Fruit fly (Drosophila melanogaster) whole organism, prepupa: ENCODE measurements around the gene Sid.

Experiments used
- CG10631 ChIP-seq: fragments of 200-800 bp; sonication (Bioruptor generic); optimal IDR thresholded peaks from 2 replicates; lab custom pipeline; 2016; ENCODE audit warnings: missing biosample characterization, missing genetic modification characterization
- CG11762 ChIP-seq: fragments of 200-800 bp; sonication (Bioruptor generic); optimal IDR thresholded peaks from 3 replicates; lab custom pipeline; 2016; ENCODE audit warnings: missing biosample characterization, missing genetic modification characterization; ENCODE audit not compliant: insufficient read depth
- CG15336 ChIP-seq: fragments of 200-800 bp; sonication (Bioruptor generic); IDR thresholded peaks from 2 replicates; pipeline ENCODE4 v1.3.6; 2022; ENCODE audit warnings: missing biosample characterization, missing genetic modification characterization
- CG1621 ChIP-seq: fragments of 200-800 bp; sonication (Bioruptor generic); optimal IDR thresholded peaks from 3 replicates; lab custom pipeline; 2018; ENCODE audit warnings: missing biosample characterization, mild to moderate bottlenecking, missing genetic modification characterization
- CG16779 ChIP-seq: fragments of 200-800 bp; sonication (Bioruptor generic); optimal IDR thresholded peaks from 3 replicates; lab custom pipeline; 2017; ENCODE audit warnings: missing biosample characterization, mild to moderate bottlenecking, missing genetic modification characterization
- CG3032 ChIP-seq: fragments of 200-800 bp; optimal IDR thresholded peaks from 2 replicates; lab custom pipeline; 2019; ENCODE audit warnings: missing biosample characterization, mild to moderate bottlenecking, missing genetic modification characterization, moderate library complexity
- CG31627 ChIP-seq: fragments of 200-800 bp; sonication (Bioruptor generic); optimal IDR thresholded peaks from 3 replicates; lab custom pipeline; 2016; ENCODE audit warnings: missing biosample characterization, missing genetic modification characterization
- CG4318 ChIP-seq: fragments of 200-800 bp; sonication (Bioruptor generic); optimal IDR thresholded peaks from 3 replicates; lab custom pipeline; 2017; ENCODE audit warnings: missing biosample characterization, mild to moderate bottlenecking, missing genetic modification characterization
- CG6276 ChIP-seq: fragments of 200-800 bp; sonication (Bioruptor generic); optimal IDR thresholded peaks from 2 replicates; lab custom pipeline; 2017; ENCODE audit warnings: missing biosample characterization, mild to moderate bottlenecking, missing genetic modification characterization
- CG6792 ChIP-seq: fragments of 200-800 bp; sonication (Bioruptor generic); optimal IDR thresholded peaks from 3 replicates; lab custom pipeline; 2016; ENCODE audit warnings: missing biosample characterization, missing genetic modification characterization
- CG6808 ChIP-seq: fragments of 200-800 bp; sonication (Bioruptor generic); optimal IDR thresholded peaks from 3 replicates; lab custom pipeline; 2017; ENCODE audit warnings: missing biosample characterization, missing genetic modification characterization, mild to moderate bottlenecking, moderate library complexity, missing genetic modification reagents
- CG6854 ChIP-seq: fragments of 200-800 bp; sonication (Bioruptor generic); optimal IDR thresholded peaks from 2 replicates; lab custom pipeline; 2017; ENCODE audit warnings: missing biosample characterization, mild to moderate bottlenecking, missing genetic modification characterization
- CG8119 ChIP-seq: fragments of 200-800 bp; sonication (Bioruptor generic); IDR thresholded peaks from 3 replicates; pipeline ENCODE4 v1.3.6; 2022; ENCODE audit warnings: missing biosample characterization, missing genetic modification characterization
- CG8632 ChIP-seq: fragments of 200-800 bp; sonication (Bioruptor generic); optimal IDR thresholded peaks from 3 replicates; lab custom pipeline; 2016; ENCODE audit warnings: missing biosample characterization, missing genetic modification characterization
- Eip75B ChIP-seq: fragments of 200-800 bp; sonication (Bioruptor generic); optimal IDR thresholded peaks from 3 replicates; lab custom pipeline; 2016; ENCODE audit warnings: missing biosample characterization, missing genetic modification characterization
- Eip78C ChIP-seq: fragments of 200-800 bp; sonication (Bioruptor generic); peaks from one replicate; lab custom pipeline; 2016; ENCODE audit warnings: missing biosample characterization, missing genetic modification characterization
- Eip93F ChIP-seq: fragments of 200-800 bp; sonication (Bioruptor generic); optimal IDR thresholded peaks from 2 replicates; lab custom pipeline; 2016; ENCODE audit warnings: missing biosample characterization, mild to moderate bottlenecking, missing genetic modification characterization
- Gug ChIP-seq: fragments of 200-800 bp; sonication (Bioruptor generic); IDR thresholded peaks from 2 replicates; pipeline ENCODE4 v1.3.6; 2022; ENCODE audit warnings: missing biosample characterization, missing genetic modification characterization
- Hr38 ChIP-seq: sonication (Bioruptor generic); optimal IDR thresholded peaks from 2 replicates; lab custom pipeline; 2016; ENCODE audit warnings: missing biosample characterization, missing genetic modification characterization
- Hr39 ChIP-seq: fragments of 200-800 bp; sonication (Bioruptor generic); optimal IDR thresholded peaks from 2 replicates; lab custom pipeline; 2016; ENCODE audit warnings: missing biosample characterization, missing genetic modification characterization
- Lpt ChIP-seq: fragments of 200-800 bp; sonication (Bioruptor generic); optimal IDR thresholded peaks from 3 replicates; lab custom pipeline; 2016; ENCODE audit warnings: missing biosample characterization, missing genetic modification characterization
- Met ChIP-seq: fragments of 200-800 bp; sonication (Bioruptor generic); optimal IDR thresholded peaks from 3 replicates; lab custom pipeline; 2016; ENCODE audit warnings: missing biosample characterization, missing genetic modification characterization
- OdsH ChIP-seq: fragments of 200-800 bp; sonication (Bioruptor generic); optimal IDR thresholded peaks from 3 replicates; lab custom pipeline; 2016; ENCODE audit warnings: missing biosample characterization, missing genetic modification characterization
- Smox ChIP-seq: fragments of 200-800 bp; sonication (Bioruptor generic); optimal IDR thresholded peaks from 3 replicates; lab custom pipeline; 2016; ENCODE audit warnings: missing biosample characterization, missing genetic modification characterization
- Sox14 ChIP-seq: fragments of 200-800 bp; sonication (Bioruptor generic); optimal IDR thresholded peaks from 3 replicates; lab custom pipeline; 2016; ENCODE audit warnings: missing biosample characterization, missing genetic modification characterization
- Sox15 ChIP-seq: fragments of 200-800 bp; sonication (Bioruptor generic); optimal IDR thresholded peaks from 3 replicates; lab custom pipeline; 2016; ENCODE audit warnings: missing biosample characterization, missing genetic modification characterization
- achi ChIP-seq: fragments of 200-800 bp; sonication (Bioruptor generic); optimal IDR thresholded peaks from 3 replicates; lab custom pipeline; 2016; ENCODE audit warnings: missing biosample characterization, missing genetic modification characterization
- cyc ChIP-seq: fragments of 200-800 bp; sonication (Bioruptor generic); optimal IDR thresholded peaks from 3 replicates; lab custom pipeline; 2016; ENCODE audit warnings: missing biosample characterization, missing genetic modification characterization
- dac ChIP-seq: fragments of 200-800 bp; sonication (Bioruptor generic); optimal IDR thresholded peaks from 2 replicates; lab custom pipeline; 2017; ENCODE audit warnings: missing biosample characterization, mild to moderate bottlenecking, missing genetic modification characterization
- eg ChIP-seq: fragments of 200-800 bp; sonication (Bioruptor generic); IDR thresholded peaks from 3 replicates; pipeline ENCODE4 v1.3.6; 2022; ENCODE audit warnings: missing biosample characterization, missing genetic modification characterization
- esn ChIP-seq: fragments of 200-800 bp; sonication (Bioruptor generic); optimal IDR thresholded peaks from 2 replicates; lab custom pipeline; 2016; ENCODE audit warnings: missing biosample characterization, mild to moderate bottlenecking, missing genetic modification characterization, moderate library complexity
- salr ChIP-seq, 2 experiments: fragments of 200-800 bp; sonication (Bioruptor generic); optimal IDR thresholded peaks; 3 replicates each; lab custom pipeline; 2016 to 2018; ENCODE audit warnings: missing biosample characterization in 2 of 2, missing genetic modification characterization in 2 of 2, mild to moderate bottlenecking in 1 of 2
- spab ChIP-seq: fragments of 200-800 bp; sonication (Bioruptor generic); optimal IDR thresholded peaks from 2 replicates; lab custom pipeline; 2017; ENCODE audit warnings: missing biosample characterization, mild to moderate bottlenecking, missing genetic modification characterization, missing genetic modification reagents
- ss ChIP-seq, 2 experiments: fragments of 200-800 bp; sonication (Bioruptor generic); optimal IDR thresholded peaks; 2 replicates in 1 of 2; 3 replicates in 1 of 2; lab custom pipeline; 2017 to 2018; ENCODE audit warnings: mild to moderate bottlenecking in 2 of 2, missing biosample characterization in 2 of 2, missing genetic modification characterization in 2 of 2, moderate library complexity in 1 of 2
- svp ChIP-seq: fragments of 200-800 bp; sonication (Bioruptor generic); peaks from one replicate; lab custom pipeline; 2016; ENCODE audit warnings: missing biosample characterization, missing genetic modification characterization
- topi ChIP-seq: fragments of 200-800 bp; sonication (Bioruptor generic); optimal IDR thresholded peaks from 3 replicates; lab custom pipeline; 2016; ENCODE audit warnings: missing biosample characterization, missing genetic modification characterization
- vri ChIP-seq: fragments of 200-800 bp; sonication (Bioruptor generic); optimal IDR thresholded peaks from 3 replicates; lab custom pipeline; 2016; ENCODE audit warnings: missing biosample characterization, mild to moderate bottlenecking, missing genetic modification characterization

The Sid gene

dm6 chr3R:28650380-28650779 is 20.1 kb upstream of the Sid start, which contains the start of gene CG31050:
CG31050 (minus strand) TSS chr3R:28650480.
- TF ChIP-seq Smox: no peak
- no peak for TF ChIP-seq Lpt (GFP tag; lab: Kevin White, UChicago)
- no peak for TF ChIP-seq CG6276 (GFP tag; lab: Kevin White, UChicago)
- no peak for TF ChIP-seq Eip93F (GFP tag; lab: Kevin White, UChicago)
- no peak for TF ChIP-seq CG3032 (tag; lab: Kevin White, UChicago)
- TF ChIP-seq, all 60 proteins: peak for 0

DNA sequence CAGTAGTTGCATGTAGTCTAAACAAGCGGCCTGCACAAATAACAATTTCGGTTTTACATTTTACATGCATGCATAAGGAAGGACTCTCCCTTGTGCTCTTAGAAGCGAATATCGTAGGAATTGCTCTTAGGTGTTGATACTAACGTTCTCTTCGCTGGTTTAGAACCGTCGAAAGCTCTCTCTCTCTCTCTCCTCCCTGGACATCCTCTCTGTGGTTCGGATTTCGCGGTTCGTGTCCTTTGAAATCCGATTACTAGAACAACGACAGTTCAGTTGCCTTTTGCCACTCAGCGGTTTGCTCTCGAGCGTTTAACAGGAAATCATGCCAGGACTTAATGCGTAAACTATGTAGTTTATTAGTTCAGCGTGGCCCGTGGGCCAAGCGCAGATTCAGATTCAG is 15.9 kb upstream of the Sid start:
- TF ChIP-seq CG8632 (GFP tag; lab: Kevin White, UChicago) (no peak), Gug (GFP tag; lab: Robert Waterston, UW) (no peak), dac (GFP tag; lab: Kevin White, UChicago) (no peak), CG10631 (GFP tag; lab: Kevin White, UChicago) (no peak)
- TF ChIP-seq, all 60 proteins: peak for 0

DNA sequence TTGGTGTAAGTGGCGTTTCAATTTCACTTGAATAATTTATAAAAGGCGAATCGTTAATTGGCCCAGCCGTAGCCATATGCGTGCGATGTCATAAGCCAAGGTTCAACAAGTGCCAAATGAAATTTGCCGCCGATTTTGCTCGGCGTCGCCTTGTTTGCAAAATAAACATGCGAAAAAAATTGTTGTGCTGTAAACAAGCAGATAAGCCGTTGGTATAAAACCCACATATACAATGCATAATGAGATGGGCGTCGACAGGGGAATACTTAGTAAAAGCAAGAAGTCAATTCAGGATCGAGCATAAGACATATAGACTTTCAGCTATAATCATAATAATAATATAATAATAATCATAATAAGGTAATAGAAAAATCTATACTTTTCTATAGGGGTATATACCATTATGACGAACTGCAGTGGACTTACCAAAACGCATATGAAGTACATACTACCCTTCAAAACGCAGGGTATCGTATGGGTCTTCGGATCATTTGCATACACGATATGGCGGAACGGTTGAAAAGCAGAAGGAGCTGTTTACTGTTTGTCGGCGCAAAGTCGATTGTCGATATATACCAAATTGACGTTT is 14.3 kb upstream of the Sid start:
- TF ChIP-seq salr (GFP tag; optimal IDR thresholded peaks at IDR 0.05; lab: Kevin White, UChicago) (no peak), CG31627 (GFP tag; lab: Kevin White, UChicago) (peak; percentile 35), Eip78C (GFP tag; lab: Kevin White, UChicago) (peak; percentile 68), CG16779 (tag; lab: Kevin White, UChicago) (no peak), Smox (peak; percentile 28), svp (GFP tag; lab: Kevin White, UChicago) (peak; percentile 98), Met (GFP tag; lab: Kevin White, UChicago) (peak; percentile 22), Hr39 (peak; percentile 26), Sox15 (no peak), Eip75B (GFP tag; lab: Kevin White, UChicago) (peak; percentile 8), topi (peak; percentile 19), vri (GFP tag; lab: Kevin White, UChicago) (peak; percentile 1), Gug (GFP tag; lab: Robert Waterston, UW) (no peak)
- TF ChIP-seq, all 60 proteins: peak for 9

DNA sequence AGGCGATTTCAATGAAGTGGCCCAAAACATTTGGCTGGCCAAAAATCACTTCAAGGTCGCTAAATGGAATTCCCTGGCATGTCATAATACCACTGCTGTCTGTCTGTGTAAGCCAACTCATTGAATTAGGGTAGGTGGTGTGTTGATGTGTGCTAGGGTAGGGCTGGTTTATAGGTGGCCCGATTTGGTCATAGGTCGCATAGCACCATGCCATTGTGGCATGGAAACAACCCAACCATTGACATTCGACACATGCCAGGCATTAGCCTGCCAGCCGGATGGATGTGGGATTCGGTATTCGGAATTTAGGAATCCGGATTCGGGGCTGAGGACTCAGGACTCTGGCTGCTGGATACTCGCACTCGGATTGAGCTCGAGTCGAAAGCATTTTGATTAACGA is 7.5 kb upstream of the Sid start:
- TF ChIP-seq Sox14 (GFP tag; lab: Kevin White, UChicago): no peak
- no peak for TF ChIP-seq CG6792
- peak; percentile 21 for TF ChIP-seq svp (GFP tag; lab: Kevin White, UChicago)
- TF ChIP-seq CG1621: no peak
- TF ChIP-seq CG6808: no peak

dm6 chr3R:28668854-28669253 is 1.6 kb upstream of the Sid start, which contains the start of gene CG33346:
CG33346 (plus strand) TSS chr3R:28669233.
- TF ChIP-seq salr (GFP tag; optimal IDR thresholded peaks at IDR 0.05; lab: Kevin White, UChicago) (no peak), CG6808 (no peak), CG3032 (tag; lab: Kevin White, UChicago) (no peak), cyc (GFP tag; lab: Kevin White, UChicago) (no peak), Hr39 (no peak), Eip78C (GFP tag; lab: Kevin White, UChicago) (peak; percentile 74), CG6854 (no peak), CG6276 (GFP tag; lab: Kevin White, UChicago) (no peak), Lpt (GFP tag; lab: Kevin White, UChicago) (no peak)

DNA sequence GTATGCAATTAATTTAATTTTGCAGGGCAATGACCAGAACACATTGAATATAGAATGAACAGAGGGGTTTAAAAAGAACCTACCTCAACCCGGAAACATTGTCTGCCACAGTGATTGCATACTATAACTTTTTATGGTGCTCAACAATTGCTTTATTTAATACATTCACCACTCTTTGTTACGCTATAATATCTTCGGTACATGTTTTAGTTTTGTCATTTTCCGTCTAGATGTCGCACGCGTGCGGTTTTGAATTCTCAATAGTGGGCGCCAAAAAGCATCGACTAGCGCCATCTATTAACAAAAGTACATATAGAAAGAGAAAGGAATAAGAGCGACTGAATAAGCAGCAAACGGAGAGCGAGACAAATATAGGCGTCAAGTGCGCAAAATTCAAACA is 1.6 kb downstream of the Sid start:
- TF ChIP-seq Met (GFP tag; lab: Kevin White, UChicago) (peak; percentile 64), spab (GFP tag; lab: Kevin White, UChicago) (no peak), CG10631 (GFP tag; lab: Kevin White, UChicago) (peak; percentile 18), cyc (GFP tag; lab: Kevin White, UChicago) (peak; percentile 87), ss (GFP tag; optimal IDR thresholded peaks at IDR 0.05; lab: Kevin White, UChicago) (peak in 1 of 2 experiments; percentile 5), achi (GFP tag; lab: Kevin White, UChicago) (peak; percentile 26), CG8119 (GFP tag; lab: Robert Waterston, UW) (peak; percentile 19; the same call in 1 of the 3 replicates), CG16779 (tag; lab: Kevin White, UChicago) (no peak), Lpt (GFP tag; lab: Kevin White, UChicago) (no peak), CG6276 (GFP tag; lab: Kevin White, UChicago) (no peak), CG15336 (GFP tag; lab: Robert Waterston, UW) (no peak), CG1621 (peak; percentile 51), Eip93F (GFP tag; lab: Kevin White, UChicago) (no peak), topi (peak; percentile 47), esn (GFP tag; lab: Kevin White, UChicago) (peak; percentile 77), eg (GFP tag; lab: Robert Waterston, UW) (peak; percentile 67), Gug (GFP tag; lab: Robert Waterston, UW) (0 out of 2 replicates have a peak, but pooled peaks have one; percentile 20), Smox (peak; percentile 45), CG4318 (GFP tag; lab: Kevin White, UChicago) (peak; percentile 31), svp (GFP tag; lab: Kevin White, UChicago) (peak; percentile 72), Hr38 (GFP tag; lab: Kevin White, UChicago) (no peak), CG11762 (GFP tag; lab: Kevin White, UChicago) (peak; percentile 44), Hr39 (peak; percentile 85), Sox15 (peak; percentile 55), CG6792 (peak; percentile 57), CG8632 (GFP tag; lab: Kevin White, UChicago) (no peak), OdsH (peak; percentile 66)
